Worm (Caenorhabditis elegans) whole organism, L4 larva: ENCODE data around the gene F42F12.4.
A peak's percentile ranks its signal among the peaks of the same experiment; 100 is the strongest.

ENCODE experiments used
- F10B5.3 ChIP-seq: sonication (generic microtip); optimal IDR thresholded peaks from 2 replicates; lab custom pipeline; 2016; ENCODE audit warnings: mild to moderate bottlenecking, missing genetic modification characterization, missing compliant biosample characterization
- F26F4.8 ChIP-seq: fragments of 200-800 bp; sonication (Bioruptor generic); conservative IDR thresholded peaks from 2 replicates; pipeline ENCODE4 v1.3.6; 2022; ENCODE audit warnings: missing genetic modification characterization, missing compliant biosample characterization
- F49E8.2 ChIP-seq: sonication (generic microtip); optimal IDR thresholded peaks from 2 replicates; lab custom pipeline; 2016; ENCODE audit warnings: missing compliant biosample characterization, mild to moderate bottlenecking, missing genetic modification characterization, borderline replicate concordance
- R02D3.7 ChIP-seq: fragments of 150-350 bp; sonication (generic microtip); optimal IDR thresholded peaks from 3 replicates; lab custom pipeline; 2014; ENCODE audit warnings: missing biosample characterization, missing genetic modification characterization
- T26A8.4 ChIP-seq: fragments of 200-800 bp; sonication (Bioruptor generic); IDR thresholded peaks from 2 replicates; pipeline ENCODE4 v1.3.6; 2022; ENCODE audit warnings: missing genetic modification characterization, missing compliant biosample characterization
- Y5F2A.4 ChIP-seq: fragments of 200-800 bp; sonication (Bioruptor generic); optimal IDR thresholded peaks from 2 replicates; lab custom pipeline; 2018; ENCODE audit warnings: mild to moderate bottlenecking, missing genetic modification characterization, missing compliant biosample characterization
- ZK337.2 ChIP-seq: fragments of 200-800 bp; sonication (Bioruptor generic); IDR thresholded peaks from 2 replicates; pipeline ENCODE4 v1.3.6; 2022; ENCODE audit warnings: missing genetic modification reagents, missing genetic modification characterization, missing compliant biosample characterization
- aly-2 ChIP-seq: sonication (generic microtip); optimal IDR thresholded peaks from 2 replicates; lab custom pipeline; 2018; ENCODE audit warnings: missing biosample characterization, missing genetic modification characterization
- attf-4 ChIP-seq: sonication (generic microtip); optimal IDR thresholded peaks from 3 replicates; lab custom pipeline; 2017; ENCODE audit warnings: missing biosample characterization, missing genetic modification characterization
- ceh-20 ChIP-seq: fragments of 200-800 bp; sonication (Bioruptor generic); IDR thresholded peaks from 2 replicates; pipeline ENCODE4 v1.3.6; 2022; ENCODE audit warnings: missing genetic modification reagents, missing genetic modification characterization, missing compliant biosample characterization
- ceh-44 ChIP-seq: fragments of 200-800 bp; sonication (Bioruptor generic); IDR thresholded peaks from 2 replicates; pipeline ENCODE4 v1.3.6; 2022; ENCODE audit warnings: missing genetic modification reagents, missing genetic modification characterization, missing compliant biosample characterization
- ceh-62 ChIP-seq: sonication (generic microtip); optimal IDR thresholded peaks from 2 replicates; lab custom pipeline; 2017; ENCODE audit warnings: missing biosample characterization, missing genetic modification characterization
- ceh-82 ChIP-seq: sonication (generic microtip); optimal IDR thresholded peaks from 2 replicates; lab custom pipeline; 2017; ENCODE audit warnings: missing biosample characterization, missing genetic modification characterization
- ctbp-1 ChIP-seq: fragments of 200-800 bp; sonication (Bioruptor generic); IDR thresholded peaks from 2 replicates; pipeline ENCODE4 v1.3.6; 2022; ENCODE audit warnings: missing genetic modification reagents, missing genetic modification characterization, missing compliant biosample characterization
- daf-19 ChIP-seq: fragments of 200-800 bp; sonication (Bioruptor generic); conservative IDR thresholded peaks from 2 replicates; pipeline ENCODE4 v1.3.6; 2022; ENCODE audit warnings: missing genetic modification characterization, missing compliant biosample characterization
- daf-8 ChIP-seq: fragments of 200-800 bp; sonication (Bioruptor generic); IDR thresholded peaks from 2 replicates; pipeline ENCODE4 v1.3.6; 2022; ENCODE audit warnings: missing genetic modification characterization, missing compliant biosample characterization
- dmd-6 ChIP-seq: fragments of 200-800 bp; sonication (Bioruptor generic); IDR thresholded peaks from 2 replicates; pipeline ENCODE4 v1.3.6; 2022; ENCODE audit warnings: missing genetic modification reagents, missing genetic modification characterization, missing compliant biosample characterization
- dmd-8 ChIP-seq: fragments of 200-800 bp; sonication (Bioruptor generic); IDR thresholded peaks from 2 replicates; pipeline ENCODE4 v1.3.6; 2022; ENCODE audit warnings: missing genetic modification characterization, missing compliant biosample characterization
- egl-27 ChIP-seq: sonication (generic microtip); optimal IDR thresholded peaks from 3 replicates; lab custom pipeline; 2017; ENCODE audit warnings: missing biosample characterization, missing genetic modification reagents, missing genetic modification characterization
- hif-1 ChIP-seq, 2 experiments: sonication (generic microtip); optimal IDR thresholded peaks; 2 replicates each; lab custom pipeline; 2016 to 2017; ENCODE audit warnings: missing compliant biosample characterization in 2 of 2, missing genetic modification characterization in 2 of 2, missing genetic modification reagents in 2 of 2, missing genotype in 2 of 2, mild to moderate bottlenecking in 1 of 2
- hlh-11 ChIP-seq: fragments of 200-800 bp; sonication (Bioruptor generic); optimal IDR thresholded peaks from 2 replicates; lab custom pipeline; 2018; ENCODE audit warnings: mild to moderate bottlenecking, missing genetic modification characterization, missing compliant biosample characterization
- hlh-30 ChIP-seq: sonication (generic microtip); optimal IDR thresholded peaks from 2 replicates; lab custom pipeline; 2017; ENCODE audit warnings: antibody characterized with exemption, mild to moderate bottlenecking, missing genetic modification characterization, missing compliant biosample characterization; ENCODE audit not compliant: insufficient read depth
- hmg-1.1 ChIP-seq: fragments of 200-800 bp; sonication (Bioruptor generic); IDR thresholded peaks from 2 replicates; pipeline ENCODE4 v1.3.6; 2022; ENCODE audit warnings: missing genetic modification reagents, missing genetic modification characterization, missing compliant biosample characterization
- jun-1 ChIP-seq: fragments of 150-350 bp; optimal IDR thresholded peaks from 2 replicates; lab custom pipeline; 2014; ENCODE audit warnings: missing biosample characterization, missing genetic modification reagents, missing genetic modification characterization
- lim-7 ChIP-seq: fragments of 200-800 bp; sonication (Bioruptor generic); IDR thresholded peaks from 2 replicates; pipeline ENCODE4 v1.3.6; 2022; ENCODE audit warnings: missing genetic modification characterization, missing compliant biosample characterization
- lin-38 ChIP-seq: fragments of 200-800 bp; sonication (Bioruptor generic); IDR thresholded peaks from 2 replicates; pipeline ENCODE4 v1.3.6; 2022; ENCODE audit warnings: missing genetic modification reagents, missing genetic modification characterization, missing compliant biosample characterization
- lsy-2 ChIP-seq, 2 experiments: fragments of 150-350 bp in 1 of 2; sonication (generic microtip) in 1 of 2; optimal IDR thresholded peaks; 2 replicates each; lab custom pipeline; 2014 to 2017; ENCODE audit warnings: missing biosample characterization in 2 of 2, missing genetic modification characterization in 2 of 2
- madf-5 ChIP-seq, 2 experiments: fragments of 200-800 bp; sonication (Bioruptor generic); IDR thresholded peaks; 2 replicates each; pipeline ENCODE4 v1.3.6; 2022; ENCODE audit warnings: missing compliant biosample characterization in 2 of 2, missing genetic modification characterization in 2 of 2
- madf-9 ChIP-seq: fragments of 200-800 bp; sonication (Bioruptor generic); conservative IDR thresholded peaks from 2 replicates; pipeline ENCODE4 v1.3.6; 2022; ENCODE audit warnings: missing genetic modification reagents, missing genetic modification characterization, missing compliant biosample characterization
- mep-1 ChIP-seq: fragments of 150-350 bp; sonication (generic microtip); optimal IDR thresholded peaks from 3 replicates; lab custom pipeline; 2014; ENCODE audit warnings: missing biosample characterization, missing genetic modification characterization
- mxl-2 ChIP-seq: fragments of 200-800 bp; sonication (Bioruptor generic); conservative IDR thresholded peaks from 2 replicates; pipeline ENCODE4 v1.3.6; 2022; ENCODE audit warnings: missing genetic modification reagents, missing genetic modification characterization, missing compliant biosample characterization
- nhr-10 ChIP-seq: fragments of 150-350 bp; optimal IDR thresholded peaks from 2 replicates; lab custom pipeline; 2014; ENCODE audit warnings: missing biosample characterization, missing genetic modification characterization
- nhr-11 ChIP-seq: fragments of 150-350 bp; optimal IDR thresholded peaks from 2 replicates; lab custom pipeline; 2014; ENCODE audit warnings: missing biosample characterization, missing genetic modification characterization
- nhr-237 ChIP-seq: sonication (generic microtip); optimal IDR thresholded peaks from 2 replicates; lab custom pipeline; 2017; ENCODE audit warnings: missing biosample characterization, missing genetic modification characterization
- nhr-25 ChIP-seq: sonication (generic microtip); optimal IDR thresholded peaks from 2 replicates; lab custom pipeline; 2017; ENCODE audit warnings: missing genetic modification characterization, mild to moderate bottlenecking, missing compliant biosample characterization, antibody characterized with exemption, moderate library complexity, borderline replicate concordance; ENCODE audit not compliant: insufficient read depth
- nhr-28 ChIP-seq: fragments of 150-350 bp; optimal IDR thresholded peaks from 2 replicates; lab custom pipeline; 2014; ENCODE audit warnings: missing biosample characterization, missing genetic modification characterization
- nhr-42 ChIP-seq: fragments of 200-800 bp; sonication (Bioruptor generic); IDR thresholded peaks from 2 replicates; pipeline ENCODE4 v1.3.6; 2022; ENCODE audit warnings: missing genetic modification characterization, missing compliant biosample characterization
- nhr-48 ChIP-seq: sonication (generic microtip); optimal IDR thresholded peaks from 2 replicates; lab custom pipeline; 2016; ENCODE audit warnings: mild to moderate bottlenecking, missing genetic modification characterization, missing compliant biosample characterization
- pqm-1 ChIP-seq: sonication (generic microtip); optimal IDR thresholded peaks from 2 replicates; lab custom pipeline; 2017; ENCODE audit warnings: missing biosample characterization, missing genetic modification characterization
- rbr-2 ChIP-seq: sonication (generic microtip); optimal IDR thresholded peaks from 2 replicates; lab custom pipeline; 2016; ENCODE audit warnings: missing genotype, missing genetic modification characterization, missing compliant biosample characterization
- saeg-2 ChIP-seq: fragments of 200-800 bp; sonication (Bioruptor generic); IDR thresholded peaks from 2 replicates; pipeline ENCODE4 v1.3.6; 2022; ENCODE audit warnings: missing genetic modification reagents, missing genetic modification characterization, missing compliant biosample characterization
- snpc-4 ChIP-seq: fragments of 150-350 bp; optimal IDR thresholded peaks from 2 replicates; lab custom pipeline; 2014; ENCODE audit warnings: missing biosample characterization, missing genetic modification characterization
- spr-1 ChIP-seq: sonication (generic microtip); optimal IDR thresholded peaks from 2 replicates; lab custom pipeline; 2016; ENCODE audit warnings: mild to moderate bottlenecking, missing genetic modification characterization, missing compliant biosample characterization
- tag-97 ChIP-seq: fragments of 200-800 bp; sonication (Bioruptor generic); IDR thresholded peaks from 2 replicates; pipeline ENCODE4 v1.3.6; 2022; ENCODE audit warnings: missing genetic modification characterization, missing compliant biosample characterization
- tra-1 ChIP-seq: fragments of 200-800 bp; sonication (Bioruptor generic); IDR thresholded peaks from 2 replicates; pipeline ENCODE4 v1.3.6; 2022; ENCODE audit warnings: missing genetic modification reagents, missing genetic modification characterization, missing compliant biosample characterization
- unc-130 ChIP-seq: sonication (generic microtip); optimal IDR thresholded peaks from 2 replicates; lab custom pipeline; 2016; ENCODE audit warnings: missing genetic modification reagents, missing genetic modification characterization, missing compliant biosample characterization
- vab-7 ChIP-seq: fragments of 200-800 bp; sonication (Bioruptor generic); IDR thresholded peaks from 2 replicates; pipeline ENCODE4 v1.3.6; 2022; ENCODE audit warnings: missing genetic modification reagents, missing genetic modification characterization, missing compliant biosample characterization
- zip-11 ChIP-seq: fragments of 200-800 bp; sonication (Bioruptor generic); IDR thresholded peaks from 2 replicates; pipeline ENCODE4 v1.3.6; 2022; ENCODE audit warnings: missing genetic modification characterization, missing compliant biosample characterization
- ztf-11 ChIP-seq: fragments of 150-350 bp; optimal IDR thresholded peaks from 2 replicates; lab custom pipeline; 2014; ENCODE audit warnings: missing biosample characterization, missing genetic modification characterization
- ztf-7 ChIP-seq: fragments of 150-350 bp; optimal IDR thresholded peaks from 2 replicates; lab custom pipeline; 2014; ENCODE audit warnings: missing biosample characterization, missing genetic modification characterization

The F42F12.4 gene

ce11 chrX:12367498-12367897 lies 14.8 kb upstream of the F42F12.4 start (continued):
- peak; percentile 49 for TF ChIP-seq hlh-30
- TF ChIP-seq aly-2 (tag; lab: Kevin White, UChicago): no peak
- peak; percentile 64; the same call in 1 of the 2 replicates for TF ChIP-seq dmd-8 (GFP tag; lab: Robert Waterston, UW)
- no peak for TF ChIP-seq lin-38 (GFP tag; lab: Robert Waterston, UW)
- no peak; the same call in 1 of the 2 replicates for TF ChIP-seq ceh-44 (GFP tag; lab: Robert Waterston, UW)
- TF ChIP-seq mep-1: peak; percentile 65
- TF ChIP-seq egl-27 (tag; lab: Kevin White, UChicago): no peak
- TF ChIP-seq ceh-82 (tag; lab: Kevin White, UChicago): no peak
- peak; percentile 55; the same call in 1 of the 2 replicates for TF ChIP-seq madf-9 (GFP tag; lab: Robert Waterston, UW)
- TF ChIP-seq F49E8.2: no peak
- no peak for TF ChIP-seq jun-1 (tag; lab: Kevin White, UChicago)
- TF ChIP-seq nhr-48 (tag; lab: Kevin White, UChicago): no peak
- TF ChIP-seq ceh-62 (tag; lab: Kevin White, UChicago): no peak
- TF ChIP-seq T26A8.4 (GFP tag; lab: Robert Waterston, UW): no peak; the same call in 1 of the 2 replicates
- peak; percentile 75 for TF ChIP-seq vab-7 (GFP tag; lab: Robert Waterston, UW)
- peak; percentile 68; the same call in 1 of the 2 replicates for TF ChIP-seq ctbp-1 (GFP tag; lab: Robert Waterston, UW)
- TF ChIP-seq ztf-7 (tag; lab: Kevin White, UChicago): peak; percentile 59
- TF ChIP-seq dmd-6 (GFP tag; lab: Robert Waterston, UW): peak; percentile 55
- TF ChIP-seq saeg-2 (GFP tag; lab: Robert Waterston, UW): no peak
- no peak for TF ChIP-seq ZK337.2 (GFP tag; lab: Robert Waterston, UW)
- TF ChIP-seq lsy-2 (tag; optimal IDR thresholded peaks at IDR 0.05; lab: Kevin White, UChicago): no peak
- peak; percentile 24; the same call in 1 of the 2 replicates for TF ChIP-seq tra-1 (GFP tag; lab: Robert Waterston, UW)
- no peak for TF ChIP-seq F10B5.3 (tag; lab: Kevin White, UChicago)
- peak; percentile 30 for TF ChIP-seq rbr-2
- TF ChIP-seq nhr-42 (GFP tag; lab: Robert Waterston, UW): 0 out of 2 replicates have a peak, but pooled peaks have one; percentile 41
- TF ChIP-seq R02D3.7 (tag; lab: Kevin White, UChicago): no peak
- no peak for TF ChIP-seq snpc-4
- no peak for TF ChIP-seq F26F4.8
- TF ChIP-seq lim-7 (GFP tag; lab: Robert Waterston, UW): peak; percentile 88
- TF ChIP-seq nhr-28 (tag; lab: Kevin White, UChicago): no peak
- no peak for TF ChIP-seq pqm-1 (tag; lab: Kevin White, UChicago)
- TF ChIP-seq hmg-1.1 (GFP tag; lab: Robert Waterston, UW): peak; percentile 90
- peak in 1 of 2 experiments; percentile 27 for TF ChIP-seq hif-1 (tag; optimal IDR thresholded peaks at IDR 0.05; lab: Kevin White, UChicago)
- no peak for TF ChIP-seq tag-97
- TF ChIP-seq madf-5 (GFP tag; IDR thresholded peaks at IDR 0.05; lab: Robert Waterston, UW): no peak
- TF ChIP-seq ceh-20 (GFP tag; lab: Robert Waterston, UW): 0 out of 2 replicates have a peak, but pooled peaks have one; percentile 33
- no peak for TF ChIP-seq nhr-10 (tag; lab: Kevin White, UChicago)
- no peak for TF ChIP-seq daf-19 (GFP tag; lab: Robert Waterston, UW)

- no peak for TF ChIP-seq nhr-11
- no peak for TF ChIP-seq egl-27 (tag; lab: Kevin White, UChicago)
- no peak for TF ChIP-seq hlh-11 (tag; lab: Kevin White, UChicago)
- no peak for TF ChIP-seq lsy-2 (tag; optimal IDR thresholded peaks at IDR 0.05; lab: Kevin White, UChicago)
- TF ChIP-seq nhr-237 (tag; lab: Kevin White, UChicago): no peak
- no peak for TF ChIP-seq zip-11 (GFP tag; lab: Robert Waterston, UW)
- no peak for TF ChIP-seq saeg-2 (GFP tag; lab: Robert Waterston, UW)
- TF ChIP-seq daf-8 (GFP tag; lab: Robert Waterston, UW): no peak
- no peak for TF ChIP-seq mxl-2 (GFP tag; lab: Robert Waterston, UW)
- TF ChIP-seq lim-7 (GFP tag; lab: Robert Waterston, UW): no peak
- TF ChIP-seq dmd-8 (GFP tag; lab: Robert Waterston, UW): no peak
- TF ChIP-seq nhr-25 (tag; lab: Kevin White, UChicago): no peak
- no peak for TF ChIP-seq unc-130 (GFP tag; lab: Kevin White, UChicago)
- TF ChIP-seq ctbp-1 (GFP tag; lab: Robert Waterston, UW): no peak
- TF ChIP-seq ztf-11 (tag; lab: Kevin White, UChicago): no peak
- no peak for TF ChIP-seq attf-4 (tag; lab: Kevin White, UChicago)
- TF ChIP-seq Y5F2A.4 (GFP tag; lab: Kevin White, UChicago): no peak
- no peak for TF ChIP-seq hmg-1.1 (GFP tag; lab: Robert Waterston, UW)
- TF ChIP-seq spr-1: no peak
Measured at ce11 chrX:12365388-12365787, 12.6 kb upstream of the F42F12.4 start, which contains the start of gene F19H6.4. F19H6.4 (plus strand) TSS chrX:12365688.
